Fruit fly (Drosophila melanogaster) whole organism, embryonic: Measurements from ENCODE around the gene RpS7.
A peak's percentile ranks its signal among the peaks of the same experiment; 100 is the strongest.

ENCODE experiments used
- Abd-B ChIP-seq: fragments of 200-800 bp; sonication (Bioruptor generic); optimal IDR thresholded peaks from 2 replicates; lab custom pipeline; 2018; ENCODE audit warnings: missing biosample characterization, mild to moderate bottlenecking, missing genetic modification characterization, moderate library complexity
- Atf3 ChIP-seq: fragments of 200-800 bp; sonication (Bioruptor generic); optimal IDR thresholded peaks from 3 replicates; lab custom pipeline; 2016; ENCODE audit warnings: missing biosample characterization, missing genetic modification characterization
- CG10147 ChIP-seq: fragments of 200-800 bp; sonication (Bioruptor generic); optimal IDR thresholded peaks from 2 replicates; lab custom pipeline; 2019; ENCODE audit warnings: missing biosample characterization, mild to moderate bottlenecking, missing genetic modification characterization, moderate library complexity
- CG12155 ChIP-seq: fragments of 200-800 bp; sonication (Bioruptor generic); optimal IDR thresholded peaks from 3 replicates; lab custom pipeline; 2016; ENCODE audit warnings: missing biosample characterization, missing genetic modification characterization
- CG12219 ChIP-seq: fragments of 200-800 bp; sonication (Bioruptor generic); optimal IDR thresholded peaks from 3 replicates; lab custom pipeline; 2018; ENCODE audit warnings: missing biosample characterization, mild to moderate bottlenecking, missing genetic modification characterization
- CG12236 ChIP-seq: fragments of 200-800 bp; sonication (Bioruptor generic); optimal IDR thresholded peaks from 2 replicates; lab custom pipeline; 2016; ENCODE audit warnings: missing biosample characterization, missing genetic modification characterization
- CG12769 ChIP-seq: fragments of 200-800 bp; sonication (Bioruptor generic); optimal IDR thresholded peaks from 2 replicates; lab custom pipeline; 2019; ENCODE audit warnings: missing biosample characterization, mild to moderate bottlenecking, missing genetic modification characterization, moderate library complexity
- CG13296 ChIP-seq: fragments of 200-800 bp; sonication (Bioruptor generic); optimal IDR thresholded peaks from 3 replicates; lab custom pipeline; 2018; ENCODE audit warnings: missing biosample characterization, mild to moderate bottlenecking, missing genetic modification characterization
- CG14667 ChIP-seq: fragments of 200-800 bp; sonication (Bioruptor generic); IDR thresholded peaks from 2 replicates; pipeline ENCODE4 v1.3.6; 2022; ENCODE audit warnings: missing biosample characterization, missing genetic modification characterization
- CG1529 ChIP-seq: fragments of 200-800 bp; sonication (Bioruptor generic); optimal IDR thresholded peaks from 3 replicates; lab custom pipeline; 2018; ENCODE audit warnings: missing biosample characterization, missing genetic modification characterization
- CG15479 ChIP-seq: fragments of 200-800 bp; sonication (Bioruptor generic); optimal IDR thresholded peaks from 3 replicates; lab custom pipeline; 2019; ENCODE audit warnings: missing biosample characterization, mild to moderate bottlenecking, missing genetic modification characterization, moderate library complexity
- CG15601 ChIP-seq: fragments of 200-800 bp; sonication (Bioruptor generic); optimal IDR thresholded peaks from 3 replicates; lab custom pipeline; 2019; ENCODE audit warnings: missing biosample characterization, mild to moderate bottlenecking, missing genetic modification characterization, moderate library complexity
- CG17829 ChIP-seq: fragments of 200-800 bp; optimal IDR thresholded peaks from 2 replicates; lab custom pipeline; 2019; ENCODE audit warnings: missing biosample characterization, mild to moderate bottlenecking, missing genetic modification characterization, moderate library complexity
- CG31365 ChIP-seq: fragments of 200-800 bp; sonication (Bioruptor generic); optimal IDR thresholded peaks from 2 replicates; lab custom pipeline; 2018; ENCODE audit warnings: missing biosample characterization, mild to moderate bottlenecking, missing genetic modification characterization
- CG4424 ChIP-seq: fragments of 200-800 bp; sonication (Bioruptor generic); optimal IDR thresholded peaks from 3 replicates; lab custom pipeline; 2016; ENCODE audit warnings: missing biosample characterization, missing genetic modification characterization
- CG6791 ChIP-seq: fragments of 200-800 bp; sonication (Bioruptor generic); IDR thresholded peaks from 3 replicates; pipeline ENCODE4 v1.3.6; 2022; ENCODE audit warnings: missing biosample characterization, missing genetic modification characterization; ENCODE audit not compliant: partially characterized antibody
- CG8924 ChIP-seq: fragments of 200-800 bp; optimal IDR thresholded peaks from 3 replicates; lab custom pipeline; 2019; ENCODE audit warnings: missing biosample characterization, mild to moderate bottlenecking, missing genetic modification characterization, moderate library complexity
- Dbx ChIP-seq: fragments of 200-800 bp; sonication (Bioruptor generic); IDR thresholded peaks from 3 replicates; pipeline ENCODE4 v1.3.6; 2022; ENCODE audit warnings: missing biosample characterization, missing genetic modification characterization
- Dfd ChIP-seq, 2 experiments: fragments of >200 bp; optimal IDR thresholded peaks; 2 replicates each; lab custom pipeline; 2017; ENCODE audit warnings: missing biosample characterization in 2 of 2, missing genetic modification characterization in 2 of 2
- Dp ChIP-seq: fragments of 200-800 bp; sonication (Bioruptor generic); optimal IDR thresholded peaks from 2 replicates; lab custom pipeline; 2018; ENCODE audit warnings: missing biosample characterization, mild to moderate bottlenecking, missing genetic modification characterization, moderate library complexity
- Ets65A ChIP-seq: fragments of 200-800 bp; sonication (Bioruptor generic); peaks from one replicate; lab custom pipeline; 2016; ENCODE audit warnings: missing biosample characterization, missing genetic modification characterization
- Gsc ChIP-seq: fragments of 200-800 bp; sonication (Bioruptor generic); IDR thresholded peaks from 2 replicates; pipeline ENCODE4 v1.3.6; 2022; ENCODE audit warnings: missing biosample characterization, missing genetic modification characterization
- Hey ChIP-seq: fragments of 200-800 bp; sonication (Bioruptor generic); optimal IDR thresholded peaks from 3 replicates; lab custom pipeline; 2018; ENCODE audit warnings: missing biosample characterization, mild to moderate bottlenecking, missing genetic modification characterization
- Hsf ChIP-seq: fragments of 200-800 bp; sonication (Bioruptor generic); optimal IDR thresholded peaks from 3 replicates; lab custom pipeline; 2016; ENCODE audit warnings: missing biosample characterization, missing genetic modification characterization
- Med ChIP-seq: fragments of 200-800 bp; sonication (Bioruptor generic); peaks from one replicate; lab custom pipeline; 2016; ENCODE audit warnings: missing biosample characterization, missing genetic modification characterization, mild to moderate bottlenecking, inconsistent platforms, moderate library complexity
- Myb ChIP-seq: fragments of 200-800 bp; sonication (Bioruptor generic); optimal IDR thresholded peaks from 2 replicates; lab custom pipeline; 2016; ENCODE audit warnings: missing biosample characterization, missing genetic modification characterization
- Opbp ChIP-seq: fragments of 200-800 bp; sonication (Bioruptor generic); IDR thresholded peaks from 3 replicates; pipeline ENCODE4 v1.3.6; 2022; ENCODE audit warnings: missing biosample characterization, missing genetic modification characterization; ENCODE audit not compliant: partially characterized antibody
- Pdp1 ChIP-seq, 2 experiments: fragments of 200-800 bp; sonication (Bioruptor generic); optimal IDR thresholded peaks; 3 replicates each; lab custom pipeline; 2016; ENCODE audit warnings: missing biosample characterization in 2 of 2, missing genetic modification characterization in 2 of 2, mild to moderate bottlenecking in 1 of 2, moderate library complexity in 1 of 2
- Tbp ChIP-seq: fragments of >200 bp; optimal IDR thresholded peaks from 2 replicates; lab custom pipeline; 2018; ENCODE audit warnings: missing biosample characterization, missing genetic modification characterization
- abd-A ChIP-seq: fragments of 200-800 bp; sonication (Bioruptor generic); optimal IDR thresholded peaks from 3 replicates; lab custom pipeline; 2019; ENCODE audit warnings: missing biosample characterization, mild to moderate bottlenecking, missing genetic modification characterization, moderate library complexity
- chinmo ChIP-seq: fragments of 200-800 bp; sonication (Bioruptor generic); IDR thresholded peaks from 4 replicates; pipeline ENCODE4 v1.3.6; 2022; ENCODE audit warnings: missing biosample characterization, missing genetic modification characterization; ENCODE audit not compliant: partially characterized antibody
- crol ChIP-seq: fragments of 200-800 bp; sonication (Bioruptor generic); IDR thresholded peaks from 2 replicates; pipeline ENCODE4 v1.3.6; 2022; ENCODE audit warnings: missing biosample characterization, missing genetic modification characterization
- dm ChIP-seq: fragments of 200-800 bp; sonication (Bioruptor generic); optimal IDR thresholded peaks from 3 replicates; lab custom pipeline; 2016; ENCODE audit warnings: missing biosample characterization, missing genetic modification characterization
- dysf ChIP-seq: fragments of 200-800 bp; sonication (Bioruptor generic); IDR thresholded peaks from 3 replicates; pipeline ENCODE4 v1.3.6; 2022; ENCODE audit warnings: missing biosample characterization, missing genetic modification characterization
- en ChIP-seq: fragments of 200-800 bp; sonication (Bioruptor generic); optimal IDR thresholded peaks from 2 replicates; lab custom pipeline; 2016; ENCODE audit warnings: missing biosample characterization, missing genetic modification characterization
- hbn ChIP-seq: fragments of 200-800 bp; sonication (Bioruptor generic); IDR thresholded peaks from 2 replicates; pipeline ENCODE4 v1.3.6; 2022; ENCODE audit warnings: missing biosample characterization, missing genetic modification characterization; ENCODE audit not compliant: partially characterized antibody
- lmd ChIP-seq: fragments of 200-800 bp; sonication (Bioruptor generic); IDR thresholded peaks from 2 replicates; pipeline ENCODE4 v1.3.6; 2022; ENCODE audit warnings: missing biosample characterization, missing genetic modification characterization
- luna ChIP-seq: fragments of 200-800 bp; sonication (Bioruptor generic); optimal IDR thresholded peaks from 2 replicates; lab custom pipeline; 2016; ENCODE audit warnings: missing biosample characterization, missing genetic modification characterization
- pho ChIP-seq: fragments of 200-800 bp; sonication (Bioruptor generic); optimal IDR thresholded peaks from 2 replicates; lab custom pipeline; 2016; ENCODE audit warnings: missing biosample characterization, missing genetic modification characterization
- rib ChIP-seq: fragments of 200-800 bp; sonication (Bioruptor generic); IDR thresholded peaks from 2 replicates; pipeline ENCODE4 v1.3.6; 2022; ENCODE audit warnings: missing biosample characterization, missing genetic modification characterization
- ro ChIP-seq: fragments of 200-800 bp; sonication (Bioruptor generic); IDR thresholded peaks from 2 replicates; pipeline ENCODE4 v1.3.6; 2022; ENCODE audit warnings: missing biosample characterization, missing genetic modification characterization
- sc ChIP-seq, 3 experiments: fragments of >200 bp in 2 of 3; fragments of 200-800 bp in 1 of 3; sonication (Bioruptor generic) in 1 of 3; optimal IDR thresholded peaks; 2 replicates in 2 of 3; 3 replicates in 1 of 3; lab custom pipeline; 2017; ENCODE audit warnings: mild to moderate bottlenecking in 1 of 3, missing biosample characterization in 1 of 3, missing genetic modification characterization in 1 of 3, missing genetic modification reagents in 1 of 3
- sd ChIP-seq: fragments of 200-800 bp; sonication (Bioruptor generic); optimal IDR thresholded peaks from 3 replicates; lab custom pipeline; 2018; ENCODE audit warnings: missing biosample characterization, mild to moderate bottlenecking, missing genetic modification characterization, moderate library complexity
- sens ChIP-seq: fragments of 200-800 bp; sonication (Bioruptor generic); peaks from one replicate; lab custom pipeline; 2016; ENCODE audit warnings: missing biosample characterization, missing genetic modification characterization
- sima ChIP-seq: fragments of 200-800 bp; sonication (Bioruptor generic); optimal IDR thresholded peaks from 2 replicates; lab custom pipeline; 2016; ENCODE audit warnings: missing biosample characterization, missing genetic modification characterization
- sr ChIP-seq: fragments of 200-800 bp; sonication (Bioruptor generic); IDR thresholded peaks from 3 replicates; pipeline ENCODE4 v1.3.6; 2022; ENCODE audit warnings: missing biosample characterization, missing genetic modification characterization
- vfl ChIP-seq: fragments of 200-800 bp; sonication (Bioruptor generic); optimal IDR thresholded peaks from 2 replicates; lab custom pipeline; 2016; ENCODE audit warnings: missing biosample characterization, missing genetic modification characterization
- zen2 ChIP-seq: fragments of 200-800 bp; sonication (Bioruptor generic); IDR thresholded peaks from 3 replicates; pipeline ENCODE4 v1.3.6; 2022; ENCODE audit warnings: missing biosample characterization, missing genetic modification characterization; ENCODE audit not compliant: partially characterized antibody

Gene RpS7

DNA sequence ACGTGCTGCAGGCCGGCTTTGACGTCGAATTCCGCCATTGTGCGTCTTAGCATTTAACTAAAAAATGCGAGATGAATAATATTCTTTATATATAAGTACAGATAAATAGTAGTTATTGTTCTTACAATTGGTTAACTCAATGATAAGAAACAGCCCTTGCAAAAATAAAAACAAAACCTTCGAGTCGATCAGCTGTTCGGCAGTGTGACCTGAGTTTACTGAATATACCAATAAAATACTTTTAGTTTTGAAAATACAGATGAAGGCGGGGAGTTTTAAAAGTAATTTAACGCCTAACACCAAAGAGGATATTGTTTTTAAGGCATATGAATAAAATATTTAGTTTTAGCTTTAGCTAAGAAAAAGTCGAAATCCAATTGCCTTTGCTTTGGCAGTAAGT is 31.3 kb downstream of the RpS7 start, which contains the start of the genes CG1983 and CG15530 (continued):
- TF ChIP-seq luna (no peak), Hsf (no peak), Myb (peak; percentile 47), CG17829 (tag; lab: Kevin White, UChicago) (no peak), dm (GFP tag; lab: Kevin White, UChicago) (no peak), hbn (GFP tag; lab: Robert Waterston, UW) (0 out of 2 replicates have a peak, but pooled peaks have one; percentile 27), Hey (tag; lab: Kevin White, UChicago) (no peak), abd-A (tag; lab: Kevin White, UChicago) (no peak), sc (optimal IDR thresholded peaks at IDR 0.05; lab: Kevin White, UChicago) (no peak), sc (GFP tag; optimal IDR thresholded peaks at IDR 0.05; lab: Kevin White, UChicago) (no peak), Dp (GFP tag; lab: Kevin White, UChicago) (peak; percentile 80), dysf (GFP tag; lab: Robert Waterston, UW) (no peak)

dm6 chr3R:30176314-30176713 is 32.5 kb downstream of the RpS7 start:
- peak; percentile 93 for TF ChIP-seq CG12769 (tag; lab: Kevin White, UChicago)
- TF ChIP-seq Gsc (GFP tag; lab: Robert Waterston, UW), result no peak
- no peak for TF ChIP-seq vfl (GFP tag; lab: Kevin White, UChicago)
- no peak for TF ChIP-seq ro (GFP tag; lab: Robert Waterston, UW)
- TF ChIP-seq CG10147, result no peak
- TF ChIP-seq Dbx (GFP tag; lab: Robert Waterston, UW), result no peak
- no peak for TF ChIP-seq CG14667 (GFP tag; lab: Robert Waterston, UW)
- no peak for TF ChIP-seq sens
- no peak for TF ChIP-seq CG12219 (GFP tag; lab: Kevin White, UChicago)
- TF ChIP-seq crol (GFP tag; lab: Robert Waterston, UW), result peak; percentile 20; the same call in 1 of the 2 replicates
- 0 out of 4 replicates have a peak, but pooled peaks have one; percentile 15 for TF ChIP-seq chinmo (GFP tag; lab: Robert Waterston, UW)
- TF ChIP-seq Opbp (GFP tag; lab: Robert Waterston, UW), result no peak
- TF ChIP-seq Atf3 (GFP tag; lab: Kevin White, UChicago), result no peak
- TF ChIP-seq rib (GFP tag; lab: Robert Waterston, UW), result no peak
- no peak for TF ChIP-seq CG12155
- no peak for TF ChIP-seq CG31365 (tag; lab: Kevin White, UChicago)
- no peak for TF ChIP-seq sima (GFP tag; lab: Kevin White, UChicago)
- TF ChIP-seq pho (GFP tag; lab: Kevin White, UChicago), result no peak
- TF ChIP-seq CG6791, result peak; percentile 36; the same call in 1 of the 3 replicates
- TF ChIP-seq Med (GFP tag; lab: Kevin White, UChicago), result peak; percentile 26
- peak; percentile 81 for TF ChIP-seq sd (tag; lab: Kevin White, UChicago)
- no peak for TF ChIP-seq CG8924 (tag; lab: Kevin White, UChicago)
- TF ChIP-seq Abd-B (GFP tag; lab: Kevin White, UChicago), result no peak
- TF ChIP-seq CG4424 (GFP tag; lab: Kevin White, UChicago), result no peak

dm6 chr3R:30175045-30175589 is 33.7 kb downstream of the RpS7 start:
- no peak for TF ChIP-seq Dfd (GFP tag; optimal IDR thresholded peaks at IDR 0.05; lab: Kevin White, UChicago)
- TF ChIP-seq sd (tag; lab: Kevin White, UChicago), result peak; percentile 83
- no peak for TF ChIP-seq en (GFP tag; lab: Kevin White, UChicago)
- TF ChIP-seq zen2 (GFP tag; lab: Robert Waterston, UW), result no peak
- no peak for TF ChIP-seq Tbp (GFP tag; lab: Kevin White, UChicago)
- no peak for TF ChIP-seq CG15601
- no peak for TF ChIP-seq CG12236
- TF ChIP-seq CG12769 (tag; lab: Kevin White, UChicago), result peak; percentile 62
- no peak for TF ChIP-seq CG13296 (GFP tag; lab: Kevin White, UChicago)
- 0 out of 4 replicates have a peak, but pooled peaks have one; percentile 21 for TF ChIP-seq chinmo (GFP tag; lab: Robert Waterston, UW)
- peak; percentile 81 for TF ChIP-seq sr (GFP tag; lab: Robert Waterston, UW)
- peak in 1 of 2 experiments; percentile 96 for TF ChIP-seq Pdp1 (GFP tag; optimal IDR thresholded peaks at IDR 0.05; lab: Kevin White, UChicago)
- TF ChIP-seq CG15479, result no peak
- peak; percentile 37 for TF ChIP-seq Ets65A (GFP tag; lab: Kevin White, UChicago)
- TF ChIP-seq CG1529, result no peak
- no peak for TF ChIP-seq lmd
- TF ChIP-seq Myb, result no peak
